Worm (Caenorhabditis elegans): ENCODE results near the gene memo-1.

DNA sequence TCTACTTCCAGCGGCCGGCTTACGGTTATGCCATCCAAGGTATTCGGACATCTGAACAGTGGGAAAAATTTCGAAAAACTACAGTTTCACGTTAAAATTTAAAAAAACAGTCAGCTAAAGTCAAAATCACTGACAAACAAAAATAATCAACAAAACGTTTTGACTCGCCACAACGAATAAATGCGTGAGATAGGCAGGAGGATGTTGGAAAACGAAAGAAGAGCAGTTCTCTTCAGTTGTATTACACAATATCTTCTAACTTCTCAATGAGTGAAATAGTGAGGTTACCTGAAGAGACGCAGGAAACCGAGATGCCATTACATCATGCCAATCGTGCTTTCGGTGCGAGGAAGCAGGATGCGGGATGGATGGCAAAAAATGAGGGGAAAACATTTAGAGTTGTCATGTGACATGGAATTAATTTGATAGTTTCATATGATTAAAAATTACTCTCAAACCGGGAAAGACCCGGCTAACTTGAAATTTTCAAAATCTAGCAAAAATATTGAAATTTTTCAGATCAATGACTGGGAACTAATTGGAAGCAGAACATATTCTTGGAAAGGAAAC is 46.9 kb upstream of the memo-1 start, which contains the start of gene F40A3.6:
- TF ChIP-seq nhr-11 (tag; optimal IDR thresholded peaks at IDR 0.05) = no peak
- no peak for TF ChIP-seq nhr-237 (tag; optimal IDR thresholded peaks at IDR 0.05)
- no peak for TF ChIP-seq ZK546.5 (tag; optimal IDR thresholded peaks at IDR 0.05)

Data from whole organism, L2 larva.